Worm (Caenorhabditis elegans) whole organism, early embryonic: Measurements from ENCODE around the gene R11D1.10.

Experiments
- B0310.2 ChIP-seq: sonication (generic microtip); optimal IDR thresholded peaks from 2 replicates; lab custom pipeline; 2016; ENCODE audit warnings: mild to moderate bottlenecking, missing genetic modification characterization, missing compliant biosample characterization
- F13C5.2 ChIP-seq: sonication (generic microtip); optimal IDR thresholded peaks from 2 replicates; lab custom pipeline; 2017; ENCODE audit warnings: mild to moderate bottlenecking, missing genetic modification characterization, inconsistent platforms, missing compliant biosample characterization
- aly-1 ChIP-seq: sonication (generic microtip); optimal IDR thresholded peaks from 2 replicates; lab custom pipeline; 2016; ENCODE audit warnings: missing genetic modification characterization, missing compliant biosample characterization
- ama-1 ChIP-seq: fragments of 150-350 bp; optimal IDR thresholded peaks from 2 replicates; lab custom pipeline; 2014
- ceh-13 ChIP-seq: fragments of 200-800 bp; sonication (Bioruptor generic); optimal IDR thresholded peaks from 2 replicates; lab custom pipeline; 2018; ENCODE audit warnings: mild to moderate bottlenecking, missing genetic modification characterization, missing compliant biosample characterization
- ceh-36 ChIP-seq: sonication (generic microtip); optimal IDR thresholded peaks from 2 replicates; lab custom pipeline; 2016; ENCODE audit warnings: missing genetic modification characterization, inconsistent platforms, missing compliant biosample characterization
- ets-7 ChIP-seq: sonication (generic microtip); optimal IDR thresholded peaks from 2 replicates; lab custom pipeline; 2016; ENCODE audit warnings: missing genotype, missing genetic modification characterization, missing compliant biosample characterization
- flt-1 ChIP-seq: fragments of 200-800 bp; sonication (Bioruptor generic); IDR thresholded peaks from 2 replicates; pipeline ENCODE4 v1.3.6; 2022; ENCODE audit warnings: missing genetic modification characterization, missing compliant biosample characterization
- hmbx-1 ChIP-seq: sonication (generic microtip); optimal IDR thresholded peaks from 2 replicates; lab custom pipeline; 2016; ENCODE audit warnings: mild to moderate bottlenecking, missing genetic modification characterization, missing compliant biosample characterization
- hmg-4 ChIP-seq: fragments of 200-800 bp; sonication (Bioruptor generic); optimal IDR thresholded peaks from 2 replicates; lab custom pipeline; 2018; ENCODE audit warnings: mild to moderate bottlenecking, missing genetic modification characterization, missing compliant biosample characterization
- hnd-1 ChIP-seq: sonication (generic microtip); optimal IDR thresholded peaks from 2 replicates; lab custom pipeline; 2016; ENCODE audit warnings: missing genetic modification characterization, missing compliant biosample characterization
- pes-1 ChIP-seq: fragments of 200-800 bp; sonication (Bioruptor generic); IDR thresholded peaks from 2 replicates; pipeline ENCODE4 v1.3.6; 2022; ENCODE audit warnings: missing genetic modification reagents, missing genetic modification characterization, missing compliant biosample characterization
- scrt-1 ChIP-seq: fragments of 200-800 bp; sonication (Bioruptor generic); IDR thresholded peaks from 2 replicates; pipeline ENCODE4 v1.3.6; 2022; ENCODE audit warnings: missing genetic modification characterization, missing compliant biosample characterization
- sea-1 ChIP-seq: fragments of 200-800 bp; sonication (Bioruptor generic); conservative IDR thresholded peaks from 2 replicates; pipeline ENCODE4 v1.3.6; 2022; ENCODE audit warnings: missing genetic modification characterization, missing compliant biosample characterization
- tbx-11 ChIP-seq: fragments of 200-800 bp; sonication (Bioruptor generic); IDR thresholded peaks from 2 replicates; pipeline ENCODE4 v1.3.6; 2022; ENCODE audit warnings: missing genetic modification characterization, missing compliant biosample characterization
- tbx-37 ChIP-seq: fragments of 200-800 bp; sonication (Bioruptor generic); conservative IDR thresholded peaks from 2 replicates; pipeline ENCODE4 v1.3.6; 2022; ENCODE audit warnings: missing genetic modification reagents, missing genetic modification characterization, missing compliant biosample characterization
- tra-4 ChIP-seq: sonication (generic microtip); optimal IDR thresholded peaks from 2 replicates; lab custom pipeline; 2017; ENCODE audit warnings: missing genetic modification characterization, missing compliant biosample characterization

The R11D1.10 gene

ce11 chrV:12704077-12704476, 25.2 kb upstream of the R11D1.10 start, which contains the start of gene R11D1.1:
Gene R11D1.1, plus strand, starts transcription at chrV:12704377.
- TF ChIP-seq ets-7 (tag; lab: Kevin White, UChicago), result no peak
- no peak for TF ChIP-seq sea-1
- TF ChIP-seq ama-1 (lab: Kevin White, UChicago), result no peak
- TF ChIP-seq aly-1 (tag; lab: Kevin White, UChicago), result no peak
- TF ChIP-seq pes-1 (GFP tag; lab: Robert Waterston, UW), result no peak
- no peak for TF ChIP-seq tbx-37 (GFP tag; lab: Robert Waterston, UW)
- no peak for TF ChIP-seq tbx-11 (GFP tag; lab: Robert Waterston, UW)
- TF ChIP-seq B0310.2 (tag; lab: Kevin White, UChicago), result no peak
- no peak for TF ChIP-seq hmbx-1 (tag; lab: Kevin White, UChicago)
- no peak for TF ChIP-seq hnd-1 (tag; lab: Kevin White, UChicago)
- TF ChIP-seq tra-4 (tag; lab: Kevin White, UChicago), result no peak
- TF ChIP-seq ceh-13 (GFP tag; lab: Kevin White, UChicago), result no peak
- TF ChIP-seq scrt-1, result no peak
- no peak for TF ChIP-seq F13C5.2 (tag; lab: Kevin White, UChicago)
- TF ChIP-seq flt-1 (GFP tag; lab: Robert Waterston, UW), result no peak
- TF ChIP-seq ceh-36 (tag; lab: Kevin White, UChicago), result no peak
- no peak for TF ChIP-seq hmg-4

ce11 chrV:12706511-12706910, 22.8 kb upstream of the R11D1.10 start:
- TF ChIP-seq sea-1 (no peak), ama-1 (lab: Kevin White, UChicago) (no peak), B0310.2 (tag; lab: Kevin White, UChicago) (no peak), flt-1 (GFP tag; lab: Robert Waterston, UW) (no peak), hmbx-1 (tag; lab: Kevin White, UChicago) (no peak), ceh-36 (tag; lab: Kevin White, UChicago) (no peak)

- no peak for TF ChIP-seq aly-1 (tag; lab: Kevin White, UChicago)
- TF ChIP-seq ceh-36 (tag; lab: Kevin White, UChicago), result no peak
- no peak for TF ChIP-seq sea-1
- TF ChIP-seq hmg-4, result no peak
- TF ChIP-seq hnd-1 (tag; lab: Kevin White, UChicago), result no peak
- no peak for TF ChIP-seq tbx-11 (GFP tag; lab: Robert Waterston, UW)
- TF ChIP-seq pes-1 (GFP tag; lab: Robert Waterston, UW), result no peak
- TF ChIP-seq B0310.2 (tag; lab: Kevin White, UChicago), result no peak
- no peak for TF ChIP-seq ama-1 (lab: Kevin White, UChicago)
- no peak for TF ChIP-seq ceh-13 (GFP tag; lab: Kevin White, UChicago)
- TF ChIP-seq tra-4 (tag; lab: Kevin White, UChicago), result no peak
- TF ChIP-seq tbx-37 (GFP tag; lab: Robert Waterston, UW), result no peak
- TF ChIP-seq scrt-1, result no peak
- TF ChIP-seq hmbx-1 (tag; lab: Kevin White, UChicago), result no peak
- TF ChIP-seq flt-1 (GFP tag; lab: Robert Waterston, UW), result no peak
- no peak for TF ChIP-seq F13C5.2 (tag; lab: Kevin White, UChicago)
Measured at ce11 chrV:12708305-12708704, 21.0 kb upstream of the R11D1.10 start, which contains the start of gene R11D1.2. Gene R11D1.2, plus strand, starts transcription at chrV:12708605.

- TF ChIP-seq hmg-4, result no peak
- TF ChIP-seq F13C5.2 (tag; lab: Kevin White, UChicago), result no peak
- no peak for TF ChIP-seq aly-1 (tag; lab: Kevin White, UChicago)
- TF ChIP-seq ceh-36 (tag; lab: Kevin White, UChicago), result no peak
- TF ChIP-seq flt-1 (GFP tag; lab: Robert Waterston, UW), result no peak
- no peak for TF ChIP-seq sea-1
- no peak for TF ChIP-seq tbx-37 (GFP tag; lab: Robert Waterston, UW)
- TF ChIP-seq tra-4 (tag; lab: Kevin White, UChicago), result no peak
- no peak for TF ChIP-seq hmbx-1 (tag; lab: Kevin White, UChicago)
- no peak for TF ChIP-seq tbx-11 (GFP tag; lab: Robert Waterston, UW)
- TF ChIP-seq ets-7 (tag; lab: Kevin White, UChicago), result no peak
- no peak for TF ChIP-seq ceh-13 (GFP tag; lab: Kevin White, UChicago)
- no peak for TF ChIP-seq pes-1 (GFP tag; lab: Robert Waterston, UW)
- no peak for TF ChIP-seq ama-1 (lab: Kevin White, UChicago)
- TF ChIP-seq hnd-1 (tag; lab: Kevin White, UChicago), result no peak
- no peak for TF ChIP-seq B0310.2 (tag; lab: Kevin White, UChicago)
- no peak for TF ChIP-seq scrt-1
Measured at ce11 chrV:12711999-12712398, 17.3 kb upstream of the R11D1.10 start, which contains the start of gene R11D1.3. Gene R11D1.3, minus strand, starts transcription at chrV:12712099.

- TF ChIP-seq scrt-1 (no peak), hmg-4 (no peak), flt-1 (GFP tag; lab: Robert Waterston, UW) (no peak), ceh-36 (tag; lab: Kevin White, UChicago) (no peak), tbx-11 (GFP tag; lab: Robert Waterston, UW) (no peak), B0310.2 (tag; lab: Kevin White, UChicago) (no peak), sea-1 (no peak)
Measured at ce11 chrV:12714120-12714519, 15.2 kb upstream of the R11D1.10 start, which contains the start of gene R11D1.4. Gene R11D1.4, minus strand, starts transcription at chrV:12714220.

- TF ChIP-seq hmbx-1 (tag; lab: Kevin White, UChicago) (no peak), sea-1 (no peak), ets-7 (tag; lab: Kevin White, UChicago) (no peak), flt-1 (GFP tag; lab: Robert Waterston, UW) (no peak), tbx-11 (GFP tag; lab: Robert Waterston, UW) (no peak), tbx-37 (GFP tag; lab: Robert Waterston, UW) (no peak), B0310.2 (tag; lab: Kevin White, UChicago) (no peak), ceh-13 (GFP tag; lab: Kevin White, UChicago) (no peak), hmg-4 (no peak), pes-1 (GFP tag; lab: Robert Waterston, UW) (no peak), ceh-36 (tag; lab: Kevin White, UChicago) (no peak), ama-1 (lab: Kevin White, UChicago) (no peak)
Measured at ce11 chrV:12716447-12716846, 12.9 kb upstream of the R11D1.10 start, which contains the start of gene str-178. Gene str-178, minus strand, starts transcription at chrV:12716547.

- TF ChIP-seq sea-1 (no peak), flt-1 (GFP tag; lab: Robert Waterston, UW) (no peak), aly-1 (tag; lab: Kevin White, UChicago) (no peak), B0310.2 (tag; lab: Kevin White, UChicago) (no peak), hmbx-1 (tag; lab: Kevin White, UChicago) (no peak), F13C5.2 (tag; lab: Kevin White, UChicago) (no peak), hnd-1 (tag; lab: Kevin White, UChicago) (no peak), hmg-4 (no peak), ceh-36 (tag; lab: Kevin White, UChicago) (no peak)
Measured at ce11 chrV:12718622-12719021, 10.7 kb upstream of the R11D1.10 start, which contains the start of gene str-181. Gene str-181, minus strand, starts transcription at chrV:12718722.
